Worm (Caenorhabditis elegans): Measurements from ENCODE around the gene T05A7.13.

The T05A7.13 gene

DNA sequence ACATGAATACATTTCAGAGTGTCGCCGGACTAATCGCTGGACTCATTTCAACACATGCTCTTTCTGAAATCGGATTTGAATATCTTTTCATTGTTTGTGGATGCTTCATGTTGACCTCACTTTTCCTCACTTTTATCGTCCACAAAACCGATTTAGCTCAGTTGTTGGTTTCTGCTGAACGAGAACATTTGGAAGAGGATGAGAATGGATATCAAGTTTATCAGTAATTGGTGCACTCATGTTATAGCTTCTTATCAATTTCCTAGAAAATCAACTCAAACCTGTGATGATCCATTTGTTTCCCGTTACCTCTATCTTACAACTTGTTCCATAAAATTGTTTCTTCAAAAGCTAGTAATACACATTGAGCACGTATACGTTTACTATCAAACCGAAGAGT lies 34.9 kb upstream of the T05A7.13 start (continued):
- TF ChIP-seq cebp-1 (GFP tag; IDR thresholded peaks at IDR 0.05) (no peak), cebp-1 (tag; optimal IDR thresholded peaks at IDR 0.05) (no peak), attf-5 (GFP tag; optimal IDR thresholded peaks at IDR 0.05) (no peak), bed-2 (GFP tag; IDR thresholded peaks at IDR 0.05) (no peak), lin-54 (GFP tag; optimal IDR thresholded peaks at IDR 0.05) (no peak), hsf-1 (GFP tag; IDR thresholded peaks at IDR 0.05) (0 out of 2 replicates have a peak, but pooled peaks have one; percentile 53), snpc-4 (GFP tag; optimal IDR thresholded peaks at IDR 0.05) (no peak), snpc-4 (tag; optimal IDR thresholded peaks at IDR 0.05) (peak in 1 of 4 experiments; percentile 45), nhr-80 (tag; optimal IDR thresholded peaks at IDR 0.05) (no peak), K11D2.4 (GFP tag; IDR thresholded peaks at IDR 0.05) (no peak), dox-1 (GFP tag; IDR thresholded peaks at IDR 0.05) (no peak), rcor-1 (GFP tag; IDR thresholded peaks at IDR 0.05) (0 out of 2 replicates have a peak, but pooled peaks have one; percentile 28), atf-7 (tag; optimal IDR thresholded peaks at IDR 0.05) (no peak), hlh-12 (tag; optimal IDR thresholded peaks at IDR 0.05) (no peak), akir-1 (GFP tag; optimal IDR thresholded peaks at IDR 0.05) (no peak), zim-3 (tag; optimal IDR thresholded peaks at IDR 0.05) (no peak), nhr-179 (tag; optimal IDR thresholded peaks at IDR 0.05) (no peak), ceh-40 (GFP tag; IDR thresholded peaks at IDR 0.05) (no peak), sea-2 (GFP tag; IDR thresholded peaks at IDR 0.05) (no peak), dpl-1 (GFP tag; optimal IDR thresholded peaks at IDR 0.05) (no peak), cebp-2 (GFP tag; IDR thresholded peaks at IDR 0.05) (no peak), Y67H2A.10 (GFP tag; conservative IDR thresholded peaks at IDR 0.05) (no peak), lin-26 (GFP tag; IDR thresholded peaks at IDR 0.05) (no peak), snpc-1.1 (tag; optimal IDR thresholded peaks at IDR 0.05; ENCODE audit: insufficient read depth) (no peak), ZK185.1 (tag; optimal IDR thresholded peaks at IDR 0.05; ENCODE audit: poor library complexity, severe bottlenecking) (no peak), tbx-9 (tag; optimal IDR thresholded peaks at IDR 0.05; ENCODE audit: borderline replicate concordance) (no peak), F39B2.1 (GFP tag; IDR thresholded peaks at IDR 0.05) (peak; percentile 51; the same call in 1 of the 2 replicates), nfyb-1 (GFP tag; IDR thresholded peaks at IDR 0.05) (no peak), rpc-1 (optimal IDR thresholded peaks at IDR 0.05) (no peak), rpc-1 (tag; optimal IDR thresholded peaks at IDR 0.05) (no peak), him-1 (tag; optimal IDR thresholded peaks at IDR 0.05) (no peak), sptf-2 (GFP tag; optimal IDR thresholded peaks at IDR 0.05) (no peak), rec-8 (tag; optimal IDR thresholded peaks at IDR 0.05) (no peak), mel-28 (tag; optimal IDR thresholded peaks at IDR 0.05; ENCODE audit: borderline replicate concordance) (no peak), lin-40 (tag; optimal IDR thresholded peaks at IDR 0.05) (no peak), ztf-6 (GFP tag; IDR thresholded peaks at IDR 0.05) (no peak), tbp1 (GFP tag; optimal IDR thresholded peaks at IDR 0.05) (peak; percentile 8), hlh-26 (GFP tag; conservative IDR thresholded peaks at IDR 0.05) (no peak), B0019.2 (GFP tag; conservative IDR thresholded peaks at IDR 0.05) (no peak), F57C9.4 (tag; optimal IDR thresholded peaks at IDR 0.05) (no peak), repo-1 (tag; optimal IDR thresholded peaks at IDR 0.05) (no peak), let-526 (GFP tag; IDR thresholded peaks at IDR 0.05) (no peak), madf-10 (tag; optimal IDR thresholded peaks at IDR 0.05) (no peak), madf-6 (GFP tag; IDR thresholded peaks at IDR 0.05) (peak; percentile 69), C17E4.6 (GFP tag; IDR thresholded peaks at IDR 0.05) (no peak), egl-44 (GFP tag; IDR thresholded peaks at IDR 0.05) (no peak), T07F8.4 (tag; optimal IDR thresholded peaks at IDR 0.05) (no peak), mcd-1 (GFP tag; IDR thresholded peaks at IDR 0.05) (no peak), F33H1.4 (GFP tag; IDR thresholded peaks at IDR 0.05) (no peak; the same call in 1 of the 2 replicates), lin-35 (GFP tag; optimal IDR thresholded peaks at IDR 0.05) (no peak)
